Worm (Caenorhabditis elegans): ENCODE measurements around the gene C30G12.1.

Gene C30G12.1

DNA sequence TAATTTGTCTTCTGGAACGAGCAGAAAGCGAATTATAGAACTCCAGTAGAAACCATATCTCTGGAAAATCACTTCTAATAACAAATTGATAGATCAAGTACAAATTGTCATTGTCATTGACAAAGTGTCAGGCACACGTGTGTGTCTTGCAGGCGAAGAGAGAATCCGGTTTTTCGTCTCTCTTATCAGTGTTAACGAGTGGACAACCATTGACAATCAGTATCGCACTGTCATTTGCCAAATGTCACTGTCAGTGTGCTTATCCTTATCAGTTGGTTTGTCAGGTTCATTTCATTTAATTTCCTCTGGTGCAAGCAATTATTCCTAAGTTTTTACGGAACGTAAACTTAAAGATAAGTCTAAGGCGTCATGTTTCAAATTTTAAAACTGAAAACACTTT, 25.6 kb upstream of the C30G12.1 start:
- TF ChIP-seq mdl-1 (tag; optimal IDR thresholded peaks at IDR 0.05) (peak in 1 of 2 experiments; percentile 16), rnt-1 (tag; optimal IDR thresholded peaks at IDR 0.05) (no peak), elt-2 (tag; optimal IDR thresholded peaks at IDR 0.05) (peak; percentile 71), pqm-1 (tag; optimal IDR thresholded peaks at IDR 0.05) (peak; percentile 61), lin-14 (GFP tag; optimal IDR thresholded peaks at IDR 0.05) (peak; percentile 31), swsn-7 (tag; optimal IDR thresholded peaks at IDR 0.05) (no peak), dsc-1 (tag; optimal IDR thresholded peaks at IDR 0.05) (no peak), unc-30 (tag; optimal IDR thresholded peaks at IDR 0.05) (no peak), tbx-2 (tag; optimal IDR thresholded peaks at IDR 0.05) (no peak), nhr-20 (tag; optimal IDR thresholded peaks at IDR 0.05) (peak; percentile 12), mab-9 (GFP tag; IDR thresholded peaks at IDR 0.05) (no peak)

DNA sequence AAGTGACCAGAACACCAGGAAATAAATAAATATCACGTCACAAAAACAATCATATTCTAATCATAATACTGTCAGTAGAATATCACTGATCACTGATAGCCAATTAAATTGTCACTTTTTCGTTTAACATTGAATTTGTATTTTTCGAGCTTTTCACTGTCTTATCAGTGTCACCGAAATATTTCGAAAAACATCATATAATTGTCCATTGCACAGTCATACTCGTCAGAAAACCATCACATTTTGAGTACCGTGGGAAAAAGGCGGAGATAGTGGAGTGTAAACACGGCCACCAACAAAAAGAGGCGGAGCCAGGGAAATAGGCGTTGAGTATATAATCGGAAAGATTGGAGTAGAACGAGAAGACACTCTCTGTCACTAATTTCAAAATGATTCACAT, 21.9 kb upstream of the C30G12.1 start:
- TF ChIP-seq pqm-1 (tag; optimal IDR thresholded peaks at IDR 0.05), result no peak
- TF ChIP-seq C34B4.2 (tag; optimal IDR thresholded peaks at IDR 0.05), result no peak
- TF ChIP-seq nhr-71 (tag; optimal IDR thresholded peaks at IDR 0.05), result peak; percentile 24
- peak; percentile 88 for TF ChIP-seq elt-2 (tag; optimal IDR thresholded peaks at IDR 0.05)
- no peak for TF ChIP-seq efl-1 (optimal IDR thresholded peaks at IDR 0.05)
- no peak for TF ChIP-seq efl-1 (GFP tag; optimal IDR thresholded peaks at IDR 0.05 in 1 of 2)
- TF ChIP-seq nhr-20 (tag; optimal IDR thresholded peaks at IDR 0.05), result peak; percentile 20

- TF ChIP-seq elt-3 (tag; optimal IDR thresholded peaks at IDR 0.05), result peak in 2 of 6 experiments; percentile 47 to 54
- no peak for TF ChIP-seq dsc-1 (tag; optimal IDR thresholded peaks at IDR 0.05)
- no peak for TF ChIP-seq C34B4.2 (tag; optimal IDR thresholded peaks at IDR 0.05)
- peak; percentile 61 for TF ChIP-seq nhr-20 (tag; optimal IDR thresholded peaks at IDR 0.05)
- peak; percentile 53 for TF ChIP-seq lin-14 (GFP tag; optimal IDR thresholded peaks at IDR 0.05)
- TF ChIP-seq mef-2 (tag; optimal IDR thresholded peaks at IDR 0.05), result no peak
- peak; percentile 10 for TF ChIP-seq tbx-2 (tag; optimal IDR thresholded peaks at IDR 0.05)
- TF ChIP-seq F16B12.6 (tag; optimal IDR thresholded peaks at IDR 0.05), result no peak
- TF ChIP-seq lin-13 (GFP tag; optimal IDR thresholded peaks at IDR 0.05), result no peak
- TF ChIP-seq blmp-1 (tag; optimal IDR thresholded peaks at IDR 0.05), result peak; percentile 86
- peak; percentile 16 for TF ChIP-seq snu-23 (GFP tag; optimal IDR thresholded peaks at IDR 0.05)
- TF ChIP-seq lsy-2 (tag; optimal IDR thresholded peaks at IDR 0.05), result peak in 1 of 2 experiments; percentile 13
- TF ChIP-seq nhr-77 (tag; optimal IDR thresholded peaks at IDR 0.05), result no peak
- TF ChIP-seq nhr-71 (tag; optimal IDR thresholded peaks at IDR 0.05), result peak; percentile 33
- TF ChIP-seq nhr-19 (GFP tag; conservative IDR thresholded peaks at IDR 0.05), result 0 out of 2 replicates have a peak, but pooled peaks have one; percentile 5
- TF ChIP-seq aha-1 (tag; optimal IDR thresholded peaks at IDR 0.05), result no peak
Measured at ce11 chrII:7277925-7278324, 21.2 kb upstream of the C30G12.1 start.

DNA sequence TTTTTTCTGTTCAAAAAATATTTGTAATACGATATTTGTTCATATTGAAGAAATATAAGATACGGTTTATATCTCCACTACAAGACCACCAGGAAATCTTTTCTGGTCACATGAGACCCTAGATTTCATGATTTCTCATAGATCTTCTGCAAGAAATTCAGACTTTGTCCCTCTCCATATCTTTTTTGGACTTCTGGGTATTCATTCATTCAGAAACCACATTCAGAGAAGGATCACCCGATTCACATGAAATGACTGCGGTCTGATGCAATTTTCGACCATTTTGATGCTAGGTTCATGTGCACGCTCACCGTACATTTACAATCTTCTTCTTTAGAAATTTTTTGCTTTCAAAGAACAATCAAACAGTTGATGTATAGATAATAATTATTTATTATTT, 19.3 kb upstream of the C30G12.1 start:
- peak; percentile 76 for TF ChIP-seq nhr-20 (tag; optimal IDR thresholded peaks at IDR 0.05)
- TF ChIP-seq blmp-1 (tag; optimal IDR thresholded peaks at IDR 0.05), result peak; percentile 67
- peak; percentile 37 for TF ChIP-seq snu-23 (GFP tag; optimal IDR thresholded peaks at IDR 0.05)
- TF ChIP-seq nhr-84 (tag; optimal IDR thresholded peaks at IDR 0.05), result no peak
- TF ChIP-seq tbx-2 (tag; optimal IDR thresholded peaks at IDR 0.05), result peak; percentile 25
- peak; percentile 61 for TF ChIP-seq nhr-71 (tag; optimal IDR thresholded peaks at IDR 0.05)
- peak; percentile 42 for TF ChIP-seq nhr-19 (GFP tag; conservative IDR thresholded peaks at IDR 0.05)
- TF ChIP-seq nhr-90 (tag; optimal IDR thresholded peaks at IDR 0.05; ENCODE audit: poor library complexity), result peak; percentile 22
- TF ChIP-seq elt-3 (tag; optimal IDR thresholded peaks at IDR 0.05), result peak in 2 of 6 experiments; percentile 29 to 63
- peak; percentile 80 for TF ChIP-seq nhr-85 (tag)
- no peak for TF ChIP-seq isw-1 (GFP tag; IDR thresholded peaks at IDR 0.05)
- TF ChIP-seq lin-14 (GFP tag; optimal IDR thresholded peaks at IDR 0.05), result peak; percentile 30
- TF ChIP-seq swsn-7 (tag; optimal IDR thresholded peaks at IDR 0.05), result no peak

- TF ChIP-seq efl-1 (optimal IDR thresholded peaks at IDR 0.05) (no peak), efl-1 (GFP tag; optimal IDR thresholded peaks at IDR 0.05 in 1 of 2) (peak in 1 of 2 experiments; percentile 23), lin-14 (GFP tag; optimal IDR thresholded peaks at IDR 0.05) (peak; percentile 13), nhr-19 (GFP tag; conservative IDR thresholded peaks at IDR 0.05) (no peak), ets-5 (GFP tag; IDR thresholded peaks at IDR 0.05) (no peak), C16A3.4 (tag; optimal IDR thresholded peaks at IDR 0.05) (no peak), ceh-63 (GFP tag; optimal IDR thresholded peaks at IDR 0.05) (no peak), nhr-71 (tag; optimal IDR thresholded peaks at IDR 0.05) (peak; percentile 5), nhr-28 (tag; optimal IDR thresholded peaks at IDR 0.05) (peak; percentile 2), lsy-2 (tag; optimal IDR thresholded peaks at IDR 0.05) (no peak), nhr-20 (tag; optimal IDR thresholded peaks at IDR 0.05) (peak; percentile 25)
Measured at ce11 chrII:7280584-7280983, 18.6 kb upstream of the C30G12.1 start.
